Fruit fly (Drosophila melanogaster) whole organism, wandering third instar larva: ENCODE data around the gene omd.

Source experiments
- Abd-B ChIP-seq: fragments of >200 bp; optimal IDR thresholded peaks from 2 replicates; lab custom pipeline; 2017; ENCODE audit warnings: missing biosample characterization, missing genetic modification characterization
- CG32264 ChIP-seq: fragments of 200-800 bp; sonication (Bioruptor generic); optimal IDR thresholded peaks from 2 replicates; lab custom pipeline; 2016; ENCODE audit warnings: missing biosample characterization, missing genetic modification characterization
- CG9705 ChIP-seq: fragments of 200-800 bp; sonication (Bioruptor generic); optimal IDR thresholded peaks from 2 replicates; lab custom pipeline; 2018; ENCODE audit warnings: missing biosample characterization, mild to moderate bottlenecking, missing genetic modification characterization
- CrebA ChIP-seq: fragments of 200-800 bp; sonication (Bioruptor generic); optimal IDR thresholded peaks from 2 replicates; lab custom pipeline; 2016; ENCODE audit warnings: missing biosample characterization, mild to moderate bottlenecking, missing genetic modification characterization, borderline replicate concordance
- Dfd ChIP-seq: fragments of >200 bp; optimal IDR thresholded peaks from 2 replicates; lab custom pipeline; 2017; ENCODE audit warnings: missing biosample characterization, missing genetic modification characterization
- Dif ChIP-seq: fragments of 200-275, 200-300 bp; sonication (Bioruptor generic); optimal IDR thresholded peaks from 2 replicates; lab custom pipeline; 2018; ENCODE audit warnings: missing biosample characterization, missing genetic modification characterization; ENCODE audit not compliant: partially characterized antibody
- GATAd ChIP-seq: sonication (Bioruptor generic); optimal IDR thresholded peaks from 2 replicates; lab custom pipeline; 2016; ENCODE audit warnings: missing biosample characterization, missing genetic modification characterization
- HLH106 ChIP-seq: fragments of 200-800 bp; optimal IDR thresholded peaks from 3 replicates; lab custom pipeline; 2019; ENCODE audit warnings: missing biosample characterization, mild to moderate bottlenecking, missing genetic modification characterization, moderate library complexity
- Hnf4 ChIP-seq: fragments of 200-800 bp; sonication (Bioruptor generic); optimal IDR thresholded peaks from 2 replicates; lab custom pipeline; 2016; ENCODE audit warnings: missing biosample characterization, mild to moderate bottlenecking, missing genetic modification characterization
- Hr78 ChIP-seq: fragments of >200 bp; optimal IDR thresholded peaks from 2 replicates; lab custom pipeline; 2017; ENCODE audit warnings: missing biosample characterization, missing genetic modification characterization
- Hr83 ChIP-seq: fragments of 200-300 bp; sonication (Bioruptor generic); optimal IDR thresholded peaks from 2 replicates; lab custom pipeline; 2016; ENCODE audit warnings: missing biosample characterization, mild to moderate bottlenecking, missing genetic modification characterization, moderate library complexity; ENCODE audit not compliant: poor library complexity, severe bottlenecking
- Jra ChIP-seq: sonication (Bioruptor generic); optimal IDR thresholded peaks from 2 replicates; lab custom pipeline; 2016; ENCODE audit warnings: missing biosample characterization, missing genetic modification characterization
- Mio ChIP-seq: sonication (Bioruptor generic); optimal IDR thresholded peaks from 2 replicates; lab custom pipeline; 2016; ENCODE audit warnings: missing biosample characterization, missing genetic modification characterization
- Myc ChIP-seq: fragments of >200 bp; optimal IDR thresholded peaks from 2 replicates; lab custom pipeline; 2017
- N ChIP-seq: fragments of >200 bp; optimal IDR thresholded peaks from 2 replicates; lab custom pipeline; 2018; ENCODE audit warnings: missing biosample characterization, missing external identifiers, missing genetic modification characterization
- OdsH ChIP-seq: fragments of 200-800 bp; sonication (Bioruptor generic); optimal IDR thresholded peaks from 2 replicates; lab custom pipeline; 2016; ENCODE audit warnings: missing biosample characterization, mild to moderate bottlenecking, missing genetic modification characterization
- Rel ChIP-seq, 2 experiments: fragments of 200-800 bp; sonication (Bioruptor generic) in 1 of 2; optimal IDR thresholded peaks; 2 replicates in 1 of 2; 3 replicates in 1 of 2; lab custom pipeline; 2016 to 2019; ENCODE audit warnings: mild to moderate bottlenecking in 2 of 2, missing biosample characterization in 2 of 2, missing genetic modification characterization in 2 of 2, moderate library complexity in 1 of 2
- Sp1 ChIP-seq: fragments of 200-800 bp; sonication (Bioruptor generic); optimal IDR thresholded peaks from 3 replicates; lab custom pipeline; 2019; ENCODE audit warnings: missing biosample characterization, mild to moderate bottlenecking, missing genetic modification characterization, moderate library complexity
- Vsx2 ChIP-seq: fragments of 200-300, 225-300 bp; sonication (Bioruptor generic); optimal IDR thresholded peaks from 2 replicates; lab custom pipeline; 2018; ENCODE audit warnings: missing biosample characterization, missing genetic modification characterization; ENCODE audit not compliant: partially characterized antibody
- br ChIP-seq: fragments of 200-800 bp; sonication (Bioruptor generic); optimal IDR thresholded peaks from 2 replicates; lab custom pipeline; 2016; ENCODE audit warnings: missing biosample characterization, missing genetic modification characterization
- brk ChIP-seq: fragments of 200-800 bp; sonication (Bioruptor generic); optimal IDR thresholded peaks from 2 replicates; lab custom pipeline; 2016; ENCODE audit warnings: missing biosample characterization, mild to moderate bottlenecking, missing genetic modification characterization
- dl ChIP-seq, 2 experiments: fragments of 175-275, 200-275 bp in 1 of 2; fragments of 200-275 bp in 1 of 2; sonication (Bioruptor generic); optimal IDR thresholded peaks; lab custom pipeline; 2018; ENCODE audit warnings: mild to moderate bottlenecking in 2 of 2, missing biosample characterization in 2 of 2, missing genetic modification characterization in 2 of 2, moderate library complexity in 2 of 2; ENCODE audit not compliant: partially characterized antibody in 2 of 2, insufficient read depth in 1 of 2
- dmrt93B ChIP-seq: fragments of 200-800 bp; sonication (Bioruptor generic); optimal IDR thresholded peaks from 2 replicates; lab custom pipeline; 2018; ENCODE audit warnings: missing biosample characterization, mild to moderate bottlenecking, missing genetic modification characterization
- dsf ChIP-seq: sonication (Bioruptor generic); optimal IDR thresholded peaks from 2 replicates; lab custom pipeline; 2016; ENCODE audit warnings: missing biosample characterization, missing genetic modification characterization, borderline replicate concordance
- ey ChIP-seq: fragments of 200-800 bp; sonication (Bioruptor generic); optimal IDR thresholded peaks from 2 replicates; lab custom pipeline; 2016; ENCODE audit warnings: missing biosample characterization, missing genetic modification characterization
- foxo ChIP-seq, 2 experiments: fragments of 200-800 bp; sonication (Bioruptor generic); optimal IDR thresholded peaks; 2 replicates in 1 of 2; 3 replicates in 1 of 2; lab custom pipeline; 2016 to 2017; ENCODE audit warnings: missing biosample characterization in 2 of 2, missing genetic modification characterization in 2 of 2
- fru ChIP-seq: fragments of 200-800 bp; sonication (Bioruptor generic); optimal IDR thresholded peaks from 3 replicates; lab custom pipeline; 2016; ENCODE audit warnings: missing biosample characterization, mild to moderate bottlenecking, missing genetic modification characterization
- h ChIP-seq: fragments of 200-800 bp; sonication (Bioruptor generic); optimal IDR thresholded peaks from 3 replicates; lab custom pipeline; 2016; ENCODE audit warnings: missing biosample characterization, mild to moderate bottlenecking, missing genetic modification characterization
- jim ChIP-seq: fragments of 175-275, 200-325 bp; sonication (Bioruptor generic); optimal IDR thresholded peaks from 2 replicates; lab custom pipeline; 2016; ENCODE audit warnings: missing biosample characterization, mild to moderate bottlenecking, missing genetic modification characterization
- lola ChIP-seq: fragments of >200 bp; optimal IDR thresholded peaks from 2 replicates; lab custom pipeline; 2017; ENCODE audit warnings: missing biosample characterization, missing genetic modification characterization
- pan ChIP-seq: fragments of >200 bp; optimal IDR thresholded peaks from 2 replicates; lab custom pipeline; 2017
- psq ChIP-seq: fragments of 200-800 bp; sonication (Bioruptor generic); optimal IDR thresholded peaks from 3 replicates; lab custom pipeline; 2017; ENCODE audit warnings: missing biosample characterization, mild to moderate bottlenecking, missing genetic modification characterization, moderate library complexity
- rgr ChIP-seq: fragments of 200-800 bp; sonication (Bioruptor generic); optimal IDR thresholded peaks from 3 replicates; lab custom pipeline; 2016; ENCODE audit warnings: missing biosample characterization, mild to moderate bottlenecking, missing genetic modification characterization
- sage ChIP-seq: fragments of 200-800 bp; sonication (Bioruptor generic); optimal IDR thresholded peaks from 2 replicates; lab custom pipeline; 2016; ENCODE audit warnings: missing biosample characterization, mild to moderate bottlenecking, missing genetic modification characterization
- sv ChIP-seq: fragments of 200-800 bp; sonication (Bioruptor generic); optimal IDR thresholded peaks from 3 replicates; lab custom pipeline; 2016; ENCODE audit warnings: missing biosample characterization, missing genetic modification characterization
- tai ChIP-seq: sonication (Bioruptor generic); optimal IDR thresholded peaks from 2 replicates; lab custom pipeline; 2016; ENCODE audit warnings: missing biosample characterization, missing genetic modification characterization
- usp ChIP-seq: fragments of >200 bp; optimal IDR thresholded peaks from 2 replicates; lab custom pipeline; 2017; ENCODE audit warnings: missing biosample characterization, missing genetic modification characterization
- woc ChIP-seq: sonication (Bioruptor generic); optimal IDR thresholded peaks from 2 replicates; lab custom pipeline; 2016; ENCODE audit warnings: missing biosample characterization, mild to moderate bottlenecking, missing genetic modification characterization

The omd gene

dm6 chr3R:13647734-13648541 lies 39.1 kb downstream of the omd start:
- peak; percentile 61 for TF ChIP-seq brk
- peak; percentile 26 for TF ChIP-seq Hnf4
- no peak for TF ChIP-seq tai (GFP tag; lab: Kevin White, UChicago)
- TF ChIP-seq woc (GFP tag; lab: Kevin White, UChicago), result peak; percentile 26
- TF ChIP-seq Dif (GFP tag; lab: Kevin White, UChicago), result peak; percentile 2
- no peak for TF ChIP-seq lola (GFP tag; lab: Kevin White, UChicago)
- no peak for TF ChIP-seq HLH106 (tag; lab: Kevin White, UChicago)
- TF ChIP-seq psq (GFP tag; lab: Kevin White, UChicago), result peak; percentile 90

dm6 chr3R:13646729-13647633 lies 40.0 kb downstream of the omd start, which contains the start of gene rin:
Gene rin (plus strand): TSS chr3R:13647004.
- TF ChIP-seq Dfd (GFP tag; lab: Kevin White, UChicago) (peak; percentile 42), dsf (GFP tag; lab: Kevin White, UChicago) (no peak), usp (GFP tag; lab: Kevin White, UChicago) (no peak), Vsx2 (GFP tag; lab: Kevin White, UChicago) (no peak), Myc (lab: Kevin White, UChicago) (no peak), Hnf4 (peak; percentile 25), fru (GFP tag; lab: Kevin White, UChicago) (no peak), woc (GFP tag; lab: Kevin White, UChicago) (peak; percentile 28), CG32264 (GFP tag; lab: Kevin White, UChicago) (no peak), Dif (GFP tag; lab: Kevin White, UChicago) (no peak), rgr (peak; percentile 34), Sp1 (peak; percentile 8), N (GFP tag; lab: Kevin White, UChicago) (no peak), Hr78 (no peak), jim (GFP tag; lab: Kevin White, UChicago) (no peak), GATAd (GFP tag; lab: Kevin White, UChicago) (no peak), dmrt93B (GFP tag; lab: Kevin White, UChicago) (no peak), ey (no peak), Mio (GFP tag; lab: Kevin White, UChicago) (no peak), CG9705 (GFP tag; lab: Kevin White, UChicago) (no peak), HLH106 (tag; lab: Kevin White, UChicago) (peak; percentile 2), foxo (GFP tag; optimal IDR thresholded peaks at IDR 0.05; lab: Kevin White, UChicago) (peak in 1 of 2 experiments; percentile 13), brk (no peak), lola (GFP tag; lab: Kevin White, UChicago) (no peak), dl (GFP tag; optimal IDR thresholded peaks at IDR 0.05; lab: Kevin White, UChicago; ENCODE audit: insufficient read depth in 1 of 2, partially characterized antibody in 2 of 2) (no peak), CrebA (GFP tag; lab: Kevin White, UChicago) (no peak), OdsH (GFP tag; lab: Kevin White, UChicago) (no peak), tai (GFP tag; lab: Kevin White, UChicago) (peak; percentile 27), pan (lab: Kevin White, UChicago) (no peak), sv (GFP tag; lab: Kevin White, UChicago) (no peak), br (GFP tag; lab: Kevin White, UChicago) (no peak), sage (GFP tag; lab: Kevin White, UChicago) (no peak), h (GFP tag; lab: Kevin White, UChicago) (no peak), Abd-B (GFP tag; lab: Kevin White, UChicago) (no peak), Hr83 (GFP tag; lab: Kevin White, UChicago) (no peak), psq (GFP tag; lab: Kevin White, UChicago) (peak; percentile 37), Rel (GFP tag; optimal IDR thresholded peaks at IDR 0.05; lab: Kevin White, UChicago) (no peak), Rel (tag; optimal IDR thresholded peaks at IDR 0.05; lab: Kevin White, UChicago) (peak; percentile 28), Jra (no peak)
- TF ChIP-seq, all 38 proteins: peak for 10
